ENCODE assay signal across 3 fruit fly cellular contexts in genomic region chr3L:2162019-2162418, dm6.
A peak's percentile ranks its signal among the peaks of the same experiment; 100 is the strongest.
TF ChIP-seq lines count a peak whose summit lies in the region.

No protein-coding gene starts in this region.

TF ChIP-seq in whole organism, embryonic, 481 proteins besides CTCF, POLR2A, EP300 and RAD21 (continued from another document and continues in another):
- TF ChIP-seq dimm (GFP tag; IDR thresholded peaks at IDR 0.05; lab: Robert Waterston, UW) (peak; percentile 54; the same call in 1 of the 2 replicates), CG34224 (GFP tag; IDR thresholded peaks at IDR 0.05; lab: Robert Waterston, UW; ENCODE audit: partially characterized antibody) (no peak), esg (GFP tag; conservative IDR thresholded peaks at IDR 0.05; lab: Robert Waterston, UW) (peak; percentile 81), CG6791 (GFP tag; IDR thresholded peaks at IDR 0.05; lab: Robert Waterston, UW; ENCODE audit: partially characterized antibody) (no peak), CG7745 (tag; optimal IDR thresholded peaks at IDR 0.05; lab: Kevin White, UChicago) (no peak), CG6654 (GFP tag; optimal IDR thresholded peaks at IDR 0.05; lab: Kevin White, UChicago) (peak; percentile 65), NC2β (GFP tag; optimal IDR thresholded peaks at IDR 0.05; lab: Kevin White, UChicago) (peak; percentile 19), ttk (GFP tag; IDR thresholded peaks at IDR 0.05; lab: Robert Waterston, UW) (peak; percentile 89), scrt (GFP tag; optimal IDR thresholded peaks at IDR 0.05; lab: Kevin White, UChicago) (peak; percentile 38), gem (tag; optimal IDR thresholded peaks at IDR 0.05; lab: Kevin White, UChicago) (peak; percentile 79), psq (GFP tag; optimal IDR thresholded peaks at IDR 0.05; lab: Kevin White, UChicago) (no peak), wdn (GFP tag; IDR thresholded peaks at IDR 0.05; lab: Robert Waterston, UW) (0 out of 2 replicates have a peak, but pooled peaks have one; percentile 43), Sox100B (GFP tag; optimal IDR thresholded peaks at IDR 0.05; lab: Kevin White, UChicago) (peak; percentile 79), Dek (tag; optimal IDR thresholded peaks at IDR 0.05; lab: Kevin White, UChicago) (peak; percentile 30), CG6813 (GFP tag; optimal IDR thresholded peaks at IDR 0.05; lab: Kevin White, UChicago) (peak; percentile 57), lilli (GFP tag; optimal IDR thresholded peaks at IDR 0.05; lab: Kevin White, UChicago) (peak; percentile 51), bsh (GFP tag; optimal IDR thresholded peaks at IDR 0.05; lab: Kevin White, UChicago) (peak; percentile 70 to 84), CG6254 (GFP tag; optimal IDR thresholded peaks at IDR 0.05; lab: Kevin White, UChicago) (peak; percentile 64), Jarid2 (GFP tag; optimal IDR thresholded peaks at IDR 0.05; lab: Kevin White, UChicago) (peak; percentile 7), luna (GFP tag; optimal IDR thresholded peaks at IDR 0.05; lab: Kevin White, UChicago) (no peak), sug (tag; optimal IDR thresholded peaks at IDR 0.05; lab: Kevin White, UChicago) (peak; percentile 17), Oaz (GFP tag; IDR thresholded peaks at IDR 0.05; lab: Robert Waterston, UW) (peak; percentile 57), CG2875 (GFP tag; optimal IDR thresholded peaks at IDR 0.05; lab: Kevin White, UChicago) (peak; percentile 57), CG17328 (GFP tag; IDR thresholded peaks at IDR 0.05; lab: Robert Waterston, UW) (peak; percentile 91), crp (GFP tag; optimal IDR thresholded peaks at IDR 0.05; lab: Kevin White, UChicago) (no peak), Trl (optimal IDR thresholded peaks at IDR 0.05; lab: Kevin White, UChicago) (no peak), Trl (GFP tag; optimal IDR thresholded peaks at IDR 0.05; lab: Kevin White, UChicago) (peak; percentile 44), lab (GFP tag; optimal IDR thresholded peaks at IDR 0.05; lab: Kevin White, UChicago) (peak; percentile 74), CG13287 (GFP tag; IDR thresholded peaks at IDR 0.05; lab: Robert Waterston, UW; ENCODE audit: partially characterized antibody) (no peak), ATbp (GFP tag; optimal IDR thresholded peaks at IDR 0.05; lab: Kevin White, UChicago) (peak; percentile 75), usp (GFP tag; optimal IDR thresholded peaks at IDR 0.05; lab: Kevin White, UChicago) (no peak), Deaf1 (tag; optimal IDR thresholded peaks at IDR 0.05; lab: Kevin White, UChicago) (peak; percentile 25), CrebB (tag; optimal IDR thresholded peaks at IDR 0.05; lab: Kevin White, UChicago) (peak; percentile 21), CG15514 (GFP tag; optimal IDR thresholded peaks at IDR 0.05; lab: Kevin White, UChicago) (peak; percentile 30), CG15479 (GFP tag; optimal IDR thresholded peaks at IDR 0.05; lab: Kevin White, UChicago) (no peak), CG11695 (GFP tag; IDR thresholded peaks at IDR 0.05; lab: Robert Waterston, UW) (peak; percentile 81; the same call in 2 of the 3 replicates), CG1024 (GFP tag; IDR thresholded peaks at IDR 0.05; lab: Robert Waterston, UW) (peak; percentile 85), eve (GFP tag; optimal IDR thresholded peaks at IDR 0.05; lab: Kevin White, UChicago) (peak in 1 of 2 experiments; percentile 93), sc (optimal IDR thresholded peaks at IDR 0.05; lab: Kevin White, UChicago) (no peak), sc (GFP tag; optimal IDR thresholded peaks at IDR 0.05; lab: Kevin White, UChicago) (peak; percentile 37), CG10267 (tag; optimal IDR thresholded peaks at IDR 0.05; lab: Kevin White, UChicago) (peak; percentile 56), CG13775 (GFP tag; optimal IDR thresholded peaks at IDR 0.05; lab: Kevin White, UChicago) (peak; percentile 32), CG32772 (GFP tag; IDR thresholded peaks at IDR 0.05; lab: Robert Waterston, UW) (peak; percentile 75; the same call in 1 of the 2 replicates)

TF ChIP-seq in whole organism, prepupa, 60 proteins besides CTCF, POLR2A, EP300 and RAD21 (continued from another document):
- TF ChIP-seq CG11294 (GFP tag; IDR thresholded peaks at IDR 0.05; lab: Robert Waterston, UW) = peak; percentile 89
- TF ChIP-seq Ets21C (GFP tag; optimal IDR thresholded peaks at IDR 0.05; lab: Kevin White, UChicago) = peak; percentile 69
- peak; percentile 89 for TF ChIP-seq CG32006 (GFP tag; optimal IDR thresholded peaks at IDR 0.05; lab: Kevin White, UChicago)
- TF ChIP-seq CG3919 (GFP tag; optimal IDR thresholded peaks at IDR 0.05; lab: Kevin White, UChicago) = peak; percentile 95
- TF ChIP-seq CG6854 (GFP tag; optimal IDR thresholded peaks at IDR 0.05; lab: Kevin White, UChicago) = peak; percentile 62
- TF ChIP-seq topi (GFP tag; optimal IDR thresholded peaks at IDR 0.05; lab: Kevin White, UChicago) = peak; percentile 87
- peak; percentile 73 for TF ChIP-seq net (GFP tag; optimal IDR thresholded peaks at IDR 0.05; lab: Kevin White, UChicago)
- peak; percentile 81 for TF ChIP-seq Hr39 (GFP tag; optimal IDR thresholded peaks at IDR 0.05; lab: Kevin White, UChicago)
- peak; percentile 78 for TF ChIP-seq CG10631 (GFP tag; optimal IDR thresholded peaks at IDR 0.05; lab: Kevin White, UChicago)
- TF ChIP-seq CG7368 (GFP tag; optimal IDR thresholded peaks at IDR 0.05; lab: Kevin White, UChicago) = peak; percentile 86
- TF ChIP-seq CG6276 (GFP tag; optimal IDR thresholded peaks at IDR 0.05; lab: Kevin White, UChicago) = peak; percentile 94
- peak; percentile 51 for TF ChIP-seq Sox15 (GFP tag; optimal IDR thresholded peaks at IDR 0.05; lab: Kevin White, UChicago)
- peak; percentile 78 for TF ChIP-seq CG3032 (tag; optimal IDR thresholded peaks at IDR 0.05; lab: Kevin White, UChicago)
- TF ChIP-seq fkh (GFP tag; optimal IDR thresholded peaks at IDR 0.05; lab: Kevin White, UChicago) = no peak
- peak; percentile 54 for TF ChIP-seq CG8319 (GFP tag; optimal IDR thresholded peaks at IDR 0.05; lab: Kevin White, UChicago)
- peak; percentile 69 for TF ChIP-seq spab (GFP tag; optimal IDR thresholded peaks at IDR 0.05; lab: Kevin White, UChicago)
- peak; percentile 94 for TF ChIP-seq Eip78C (GFP tag; lab: Kevin White, UChicago)
- TF ChIP-seq CG6792 (GFP tag; optimal IDR thresholded peaks at IDR 0.05; lab: Kevin White, UChicago) = peak; percentile 60
- TF ChIP-seq CG11902 (GFP tag; optimal IDR thresholded peaks at IDR 0.05; lab: Kevin White, UChicago) = peak; percentile 79
- peak; percentile 97 for TF ChIP-seq eg (GFP tag; IDR thresholded peaks at IDR 0.05; lab: Robert Waterston, UW)
- peak; percentile 91 for TF ChIP-seq Lpt (GFP tag; optimal IDR thresholded peaks at IDR 0.05; lab: Kevin White, UChicago)
- TF ChIP-seq acj6 (GFP tag; optimal IDR thresholded peaks at IDR 0.05; lab: Kevin White, UChicago) = peak; percentile 82
- peak; percentile 22 for TF ChIP-seq CG1621 (tag; optimal IDR thresholded peaks at IDR 0.05; lab: Kevin White, UChicago)
- TF ChIP-seq CG4318 (GFP tag; optimal IDR thresholded peaks at IDR 0.05; lab: Kevin White, UChicago) = peak; percentile 81
- TF ChIP-seq Gug (GFP tag; IDR thresholded peaks at IDR 0.05; lab: Robert Waterston, UW) = peak; percentile 91
- TF ChIP-seq Ets96B (tag; optimal IDR thresholded peaks at IDR 0.05; lab: Kevin White, UChicago) = peak; percentile 77
- TF ChIP-seq CG15336 (GFP tag; IDR thresholded peaks at IDR 0.05; lab: Robert Waterston, UW) = peak; percentile 97
- TF ChIP-seq OdsH (GFP tag; optimal IDR thresholded peaks at IDR 0.05; lab: Kevin White, UChicago) = peak; percentile 84
- peak; percentile 39 for TF ChIP-seq CG8632 (GFP tag; optimal IDR thresholded peaks at IDR 0.05; lab: Kevin White, UChicago)
- TF ChIP-seq pdm3 (GFP tag; optimal IDR thresholded peaks at IDR 0.05; lab: Kevin White, UChicago) = peak; percentile 86
- peak; percentile 82 for TF ChIP-seq achi (GFP tag; optimal IDR thresholded peaks at IDR 0.05; lab: Kevin White, UChicago)
- TF ChIP-seq Hr4 (GFP tag; optimal IDR thresholded peaks at IDR 0.05; lab: Kevin White, UChicago) = peak; percentile 91
- TF ChIP-seq Met (GFP tag; optimal IDR thresholded peaks at IDR 0.05; lab: Kevin White, UChicago) = peak; percentile 79
- peak; percentile 49 to 61 for TF ChIP-seq ss (GFP tag; optimal IDR thresholded peaks at IDR 0.05; lab: Kevin White, UChicago)
- peak; percentile 77 for TF ChIP-seq lz (GFP tag; optimal IDR thresholded peaks at IDR 0.05; lab: Kevin White, UChicago)
- TF ChIP-seq dsx (GFP tag; optimal IDR thresholded peaks at IDR 0.05; lab: Kevin White, UChicago; ENCODE audit: poor library complexity, severe bottlenecking) = peak; percentile 47
- peak; percentile 97 for TF ChIP-seq CG6163 (GFP tag; IDR thresholded peaks at IDR 0.05; lab: Robert Waterston, UW)

TF ChIP-seq in whole organism, wandering third instar larva, 38 proteins besides CTCF, POLR2A, EP300 and RAD21 (continued from another document):
- no peak for TF ChIP-seq lola (GFP tag; optimal IDR thresholded peaks at IDR 0.05; lab: Kevin White, UChicago)
- no peak for TF ChIP-seq Jra (GFP tag; optimal IDR thresholded peaks at IDR 0.05; lab: Kevin White, UChicago)
- peak; percentile 58 for TF ChIP-seq woc (GFP tag; optimal IDR thresholded peaks at IDR 0.05; lab: Kevin White, UChicago)
- TF ChIP-seq br (GFP tag; optimal IDR thresholded peaks at IDR 0.05; lab: Kevin White, UChicago) = peak; percentile 50
- TF ChIP-seq Hr83 (GFP tag; optimal IDR thresholded peaks at IDR 0.05; lab: Kevin White, UChicago; ENCODE audit: poor library complexity, severe bottlenecking) = no peak
- peak; percentile 81 for TF ChIP-seq sage (GFP tag; optimal IDR thresholded peaks at IDR 0.05; lab: Kevin White, UChicago)
- peak; percentile 79 for TF ChIP-seq HLH106 (tag; optimal IDR thresholded peaks at IDR 0.05; lab: Kevin White, UChicago)
TF ChIP-seq in whole organism, wandering third instar larva: peak in this region for 19.
